Fruit fly (Drosophila melanogaster): Measurements from ENCODE around the gene CG43755.

DNA sequence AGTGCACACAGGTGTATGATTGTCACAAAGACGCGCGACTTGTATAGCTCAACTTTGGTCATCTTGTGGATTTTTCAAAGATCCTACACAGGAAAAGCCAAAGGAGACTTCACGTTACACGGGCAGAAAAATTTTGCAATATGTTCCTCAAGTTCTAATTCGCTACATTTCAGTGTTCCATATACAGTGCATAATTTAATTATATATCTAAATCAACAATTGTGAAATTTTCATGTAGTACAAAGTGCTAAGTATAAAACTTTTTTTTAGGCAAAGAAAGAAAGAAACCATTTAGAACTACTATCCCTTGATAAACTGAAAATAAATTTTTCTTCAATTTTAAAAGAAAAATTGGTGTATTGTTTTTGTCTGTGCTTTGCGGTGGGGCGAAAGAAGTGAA lies 38.6 kb downstream of the CG43755 start:
- no peak for TF ChIP-seq psq (optimal IDR thresholded peaks at IDR 0.05)
- no peak for TF ChIP-seq ttk (optimal IDR thresholded peaks at IDR 0.05)
